Fruit fly (Drosophila melanogaster) whole organism, pupa: ENCODE measurements around the gene lectin-24A.
A peak's percentile ranks its signal among the peaks of the same experiment; 100 is the strongest.

ENCODE experiments used
- CG10348 ChIP-seq: fragments of 200-800 bp; sonication (Bioruptor generic); IDR thresholded peaks from 2 replicates; pipeline ENCODE4 v1.3.6; 2022; ENCODE audit warnings: missing biosample characterization, missing genetic modification characterization
- CG12605 ChIP-seq: fragments of 200-800 bp; sonication (Bioruptor generic); IDR thresholded peaks from 2 replicates; pipeline ENCODE4 v1.3.6; 2022; ENCODE audit warnings: missing biosample characterization, missing genetic modification characterization
- CG13204 ChIP-seq: fragments of 200-800 bp; sonication (Bioruptor generic); optimal IDR thresholded peaks from 2 replicates; lab custom pipeline; 2018; ENCODE audit warnings: missing biosample characterization, mild to moderate bottlenecking, missing genetic modification characterization, moderate library complexity
- CG14655 ChIP-seq: fragments of 200-800 bp; sonication (Bioruptor generic); optimal IDR thresholded peaks from 3 replicates; lab custom pipeline; 2017; ENCODE audit warnings: mild to moderate bottlenecking, missing biosample characterization, missing genetic modification reagents, missing genetic modification characterization
- CG15710 ChIP-seq: fragments of 200-800 bp; sonication (Bioruptor generic); optimal IDR thresholded peaks from 2 replicates; lab custom pipeline; 2018; ENCODE audit warnings: missing biosample characterization, mild to moderate bottlenecking, missing genetic modification characterization, moderate library complexity
- CG17806 ChIP-seq: fragments of 200-800 bp; sonication (Bioruptor generic); optimal IDR thresholded peaks from 2 replicates; lab custom pipeline; 2018; ENCODE audit warnings: missing biosample characterization, mild to moderate bottlenecking, missing genetic modification characterization, moderate library complexity
- CG32121 ChIP-seq: fragments of 200-800 bp; sonication (Bioruptor generic); IDR thresholded peaks from 2 replicates; pipeline ENCODE4 v1.3.6; 2022; ENCODE audit warnings: missing biosample characterization, missing genetic modification characterization
- CG34367 ChIP-seq: fragments of 200-800 bp; sonication (Bioruptor generic); optimal IDR thresholded peaks from 2 replicates; lab custom pipeline; 2018; ENCODE audit warnings: missing biosample characterization, mild to moderate bottlenecking, missing genetic modification characterization
- CG4496 ChIP-seq: fragments of 200-800 bp; sonication (Bioruptor generic); IDR thresholded peaks from 3 replicates; pipeline ENCODE4 v1.3.6; 2022; ENCODE audit warnings: missing biosample characterization, missing genetic modification characterization
- CG8159 ChIP-seq: fragments of 200-800 bp; sonication (Bioruptor generic); optimal IDR thresholded peaks from 3 replicates; lab custom pipeline; 2018; ENCODE audit warnings: missing biosample characterization, mild to moderate bottlenecking, missing genetic modification characterization, moderate library complexity
- CG8301 ChIP-seq: fragments of 200-800 bp; sonication (Bioruptor generic); optimal IDR thresholded peaks from 2 replicates; lab custom pipeline; 2018; ENCODE audit warnings: missing biosample characterization, mild to moderate bottlenecking, missing genetic modification characterization
- CG9948 ChIP-seq: fragments of 200-800 bp; sonication (Bioruptor generic); optimal IDR thresholded peaks from 2 replicates; lab custom pipeline; 2018; ENCODE audit warnings: missing biosample characterization, mild to moderate bottlenecking, missing genetic modification characterization, moderate library complexity
- D1 ChIP-seq: fragments of 200-800 bp; sonication (Bioruptor generic); optimal IDR thresholded peaks from 2 replicates; lab custom pipeline; 2018; ENCODE audit warnings: missing biosample characterization, mild to moderate bottlenecking, missing genetic modification characterization, moderate library complexity
- EcR ChIP-seq: fragments of 200-800 bp; sonication (Bioruptor generic); optimal IDR thresholded peaks from 3 replicates; lab custom pipeline; 2019; ENCODE audit warnings: missing biosample characterization, missing genetic modification characterization, mild to moderate bottlenecking, moderate library complexity, missing genetic modification reagents
- Ets98B ChIP-seq: fragments of 200-800 bp; sonication (Bioruptor generic); IDR thresholded peaks from 2 replicates; pipeline ENCODE4 v1.3.6; 2022; ENCODE audit warnings: missing biosample characterization, missing genetic modification characterization
- Pif1A ChIP-seq: fragments of 200-800 bp; sonication (Bioruptor generic); optimal IDR thresholded peaks from 3 replicates; lab custom pipeline; 2016; ENCODE audit warnings: missing biosample characterization, missing genetic modification characterization
- Pif1B ChIP-seq: fragments of 200-800 bp; sonication (Bioruptor generic); optimal IDR thresholded peaks from 3 replicates; lab custom pipeline; 2016; ENCODE audit warnings: missing biosample characterization, missing genetic modification characterization
- Snoo ChIP-seq: fragments of 200-800 bp; sonication (Bioruptor generic); optimal IDR thresholded peaks from 3 replicates; lab custom pipeline; 2017; ENCODE audit warnings: missing biosample characterization, mild to moderate bottlenecking, missing genetic modification characterization, inconsistent platforms
- fd96Ca ChIP-seq: fragments of 200-800 bp; sonication (Bioruptor generic); IDR thresholded peaks from 3 replicates; pipeline ENCODE4 v1.3.6; 2022; ENCODE audit warnings: missing biosample characterization, missing genetic modification characterization
- gl ChIP-seq: fragments of 200-800 bp; sonication (Bioruptor generic); optimal IDR thresholded peaks from 2 replicates; lab custom pipeline; 2018; ENCODE audit warnings: missing biosample characterization, mild to moderate bottlenecking, missing genetic modification characterization
- rn ChIP-seq: fragments of 200-800 bp; sonication (Bioruptor generic); IDR thresholded peaks from 2 replicates; pipeline ENCODE4 v1.3.6; 2022; ENCODE audit warnings: missing biosample characterization, missing genetic modification characterization

The lectin-24A gene

dm6 chr2L:3703260-3703659, 14.3 kb downstream of the lectin-24A start, which contains the start of gene CG2816:
Gene CG2816 (plus strand): TSS chr2L:3703659.
- TF ChIP-seq CG4496 (GFP tag; lab: Robert Waterston, UW) (peak; percentile 96), EcR (no peak), CG14655 (GFP tag; lab: Kevin White, UChicago) (peak; percentile 89), CG9948 (tag; lab: Kevin White, UChicago) (no peak), CG15710 (tag; lab: Kevin White, UChicago) (no peak), CG32121 (GFP tag; lab: Robert Waterston, UW) (peak; percentile 96), CG8159 (tag; lab: Kevin White, UChicago) (no peak), fd96Ca (GFP tag; lab: Robert Waterston, UW) (peak; percentile 97), CG17806 (peak; percentile 69), rn (GFP tag; lab: Robert Waterston, UW) (peak; percentile 91), Pif1A (peak; percentile 82), Ets98B (GFP tag; lab: Robert Waterston, UW) (peak; percentile 96), CG10348 (peak; percentile 90), Pif1B (GFP tag; lab: Kevin White, UChicago) (peak; percentile 81), CG12605 (GFP tag; lab: Robert Waterston, UW) (peak; percentile 91), D1 (no peak), CG13204 (no peak), CG34367 (peak; percentile 47), Snoo (tag; lab: Kevin White, UChicago) (peak; percentile 72), gl (tag; lab: Kevin White, UChicago) (no peak), CG8301 (peak; percentile 85)

dm6 chr2L:3701526-3701925, 16.0 kb downstream of the lectin-24A start, which contains the start of gene CG43145:
Gene CG43145 (plus strand): TSS chr2L:3701826.
- TF ChIP-seq D1, result no peak
- no peak for TF ChIP-seq CG17806
- no peak for TF ChIP-seq fd96Ca (GFP tag; lab: Robert Waterston, UW)
- no peak for TF ChIP-seq rn (GFP tag; lab: Robert Waterston, UW)

- TF ChIP-seq CG34367, result no peak
- no peak for TF ChIP-seq CG4496 (GFP tag; lab: Robert Waterston, UW)
- no peak for TF ChIP-seq CG15710 (tag; lab: Kevin White, UChicago)
- no peak for TF ChIP-seq CG13204
- no peak for TF ChIP-seq EcR
- no peak for TF ChIP-seq CG12605 (GFP tag; lab: Robert Waterston, UW)
- no peak for TF ChIP-seq Ets98B (GFP tag; lab: Robert Waterston, UW)
- no peak for TF ChIP-seq CG10348
- no peak for TF ChIP-seq CG14655 (GFP tag; lab: Kevin White, UChicago)
- no peak for TF ChIP-seq gl (tag; lab: Kevin White, UChicago)
- TF ChIP-seq Snoo (tag; lab: Kevin White, UChicago), result no peak
- TF ChIP-seq rn (GFP tag; lab: Robert Waterston, UW), result no peak
- no peak for TF ChIP-seq CG32121 (GFP tag; lab: Robert Waterston, UW)
- no peak for TF ChIP-seq fd96Ca (GFP tag; lab: Robert Waterston, UW)
- no peak for TF ChIP-seq CG17806
- no peak for TF ChIP-seq CG8301
These were observed 16.6 kb downstream of the lectin-24A start, which contains the start of gene CG42467 for dm6 chr2L:3700990-3701389. Gene CG42467 (plus strand): TSS chr2L:3701290.

- no peak for TF ChIP-seq D1
- TF ChIP-seq CG14655 (GFP tag; lab: Kevin White, UChicago), result no peak
- no peak for TF ChIP-seq Pif1B (GFP tag; lab: Kevin White, UChicago)
- no peak for TF ChIP-seq fd96Ca (GFP tag; lab: Robert Waterston, UW)
- TF ChIP-seq gl (tag; lab: Kevin White, UChicago), result no peak
- TF ChIP-seq CG34367, result no peak
- TF ChIP-seq CG32121 (GFP tag; lab: Robert Waterston, UW), result no peak
- no peak for TF ChIP-seq CG9948 (tag; lab: Kevin White, UChicago)
- TF ChIP-seq CG17806, result no peak
- TF ChIP-seq CG10348, result no peak
- no peak for TF ChIP-seq Snoo (tag; lab: Kevin White, UChicago)
- TF ChIP-seq Pif1A, result no peak
- TF ChIP-seq, all 21 proteins: peak for 0
These were observed 17.2 kb downstream of the lectin-24A start, which contains the start of gene Sfp24C1 for dm6 chr2L:3700374-3700773. Gene Sfp24C1 (plus strand): TSS chr2L:3700674.

- TF ChIP-seq CG34367 (no peak), Pif1B (GFP tag; lab: Kevin White, UChicago) (no peak), CG13204 (no peak), CG15710 (tag; lab: Kevin White, UChicago) (no peak), CG8159 (tag; lab: Kevin White, UChicago) (no peak), CG12605 (GFP tag; lab: Robert Waterston, UW) (no peak), CG9948 (tag; lab: Kevin White, UChicago) (no peak)
- TF ChIP-seq, all 21 proteins: peak for 0
These were observed 17.7 kb downstream of the lectin-24A start, which contains the start of gene CG42465 for dm6 chr2L:3699895-3700294. Gene CG42465 (plus strand): TSS chr2L:3700195.

dm6 chr2L:3698992-3699514, 18.5 kb downstream of the lectin-24A start, which contains the start of the genes CG10031 and CG42464:
Gene CG10031 (minus strand): TSS chr2L:3699092.
Gene CG42464 (plus strand): TSS chr2L:3699464.
- no peak for TF ChIP-seq D1
- TF ChIP-seq gl (tag; lab: Kevin White, UChicago), result no peak
- TF ChIP-seq CG4496 (GFP tag; lab: Robert Waterston, UW), result no peak
- TF ChIP-seq CG14655 (GFP tag; lab: Kevin White, UChicago), result no peak
- no peak for TF ChIP-seq Snoo (tag; lab: Kevin White, UChicago)
- no peak for TF ChIP-seq CG8301
- TF ChIP-seq CG32121 (GFP tag; lab: Robert Waterston, UW), result no peak
- TF ChIP-seq CG10348, result no peak
